Worm (Caenorhabditis elegans): Measurements from ENCODE around the gene ZK1248.17.

Gene ZK1248.17

ce11 chrII:5829940-5830424, 15.4 kb downstream of the ZK1248.17 start, which contains the start of gene col-74:
TSS of gene col-74 (plus strand) at chrII:5830374.
- TF ChIP-seq elt-2 (tag; optimal IDR thresholded peaks at IDR 0.05) (peak; percentile 55), lir-3 (tag; optimal IDR thresholded peaks at IDR 0.05; ENCODE audit: poor library complexity) (no peak)

- TF ChIP-seq fkh-4 (tag; optimal IDR thresholded peaks at IDR 0.05; ENCODE audit: borderline replicate concordance) = no peak
- no peak for TF ChIP-seq nhr-20 (tag; optimal IDR thresholded peaks at IDR 0.05)
- no peak for TF ChIP-seq unc-130 (tag; optimal IDR thresholded peaks at IDR 0.05)
- no peak for TF ChIP-seq C16A3.4 (tag; optimal IDR thresholded peaks at IDR 0.05)
- no peak for TF ChIP-seq jun-1 (tag; optimal IDR thresholded peaks at IDR 0.05)
- TF ChIP-seq sup-37 (GFP tag; optimal IDR thresholded peaks at IDR 0.05) = no peak
- TF ChIP-seq hpl-2 (GFP tag; optimal IDR thresholded peaks at IDR 0.05) = no peak
- no peak for TF ChIP-seq nhr-71 (tag; optimal IDR thresholded peaks at IDR 0.05)
- no peak for TF ChIP-seq efl-1 (optimal IDR thresholded peaks at IDR 0.05)
- no peak for TF ChIP-seq efl-1 (GFP tag; optimal IDR thresholded peaks at IDR 0.05 in 1 of 2)
- no peak for TF ChIP-seq nhr-237 (tag; optimal IDR thresholded peaks at IDR 0.05)
- no peak for TF ChIP-seq ces-1 (GFP tag; optimal IDR thresholded peaks at IDR 0.05)
- no peak for TF ChIP-seq pag-3 (tag; optimal IDR thresholded peaks at IDR 0.05; ENCODE audit: borderline replicate concordance, insufficient read depth)
- no peak for TF ChIP-seq lin-14 (GFP tag; optimal IDR thresholded peaks at IDR 0.05)
- TF ChIP-seq fos-1 (tag; optimal IDR thresholded peaks at IDR 0.05) = no peak
- no peak for TF ChIP-seq rnt-1 (tag; optimal IDR thresholded peaks at IDR 0.05)
- no peak for TF ChIP-seq grh-1 (GFP tag; IDR thresholded peaks at IDR 0.05)
- TF ChIP-seq hlh-4 (tag; optimal IDR thresholded peaks at IDR 0.05) = no peak
- no peak for TF ChIP-seq dpl-1 (GFP tag; optimal IDR thresholded peaks at IDR 0.05)
- no peak for TF ChIP-seq mep-1 (tag; optimal IDR thresholded peaks at IDR 0.05)
These were observed 16.9 kb downstream of the ZK1248.17 start, which contains the start of gene ZK1248.11 for ce11 chrII:5828486-5828885. TSS of gene ZK1248.11 (minus strand) at chrII:5828586.

ce11 chrII:5827364-5827763, 18.0 kb downstream of the ZK1248.17 start, which contains the start of gene tbc-2:
TSS of gene tbc-2 (minus strand) at chrII:5827443.
- TF ChIP-seq lin-14 (GFP tag; optimal IDR thresholded peaks at IDR 0.05) = peak; percentile 51
- TF ChIP-seq C34B4.2 (tag; optimal IDR thresholded peaks at IDR 0.05) = no peak
- TF ChIP-seq grh-1 (GFP tag; IDR thresholded peaks at IDR 0.05) = peak; percentile 30; the same call in 1 of the 2 replicates
- TF ChIP-seq elt-3 (tag; optimal IDR thresholded peaks at IDR 0.05) = peak in 1 of 6 experiments; percentile 36
- no peak for TF ChIP-seq hlh-17 (GFP tag; optimal IDR thresholded peaks at IDR 0.05; ENCODE audit: borderline replicate concordance)
- peak; percentile 74 for TF ChIP-seq blmp-1 (tag; optimal IDR thresholded peaks at IDR 0.05)

ce11 chrII:5820282-5820762, 25.0 kb downstream of the ZK1248.17 start, which contains the start of gene ehs-1:
TSS of gene ehs-1 (plus strand) at chrII:5820712.
- TF ChIP-seq vab-15 (tag; optimal IDR thresholded peaks at IDR 0.05) (no peak), ces-1 (GFP tag; optimal IDR thresholded peaks at IDR 0.05) (no peak), lir-3 (tag; optimal IDR thresholded peaks at IDR 0.05; ENCODE audit: poor library complexity) (no peak), fkh-10 (GFP tag; optimal IDR thresholded peaks at IDR 0.05) (peak; percentile 29), pag-3 (tag; optimal IDR thresholded peaks at IDR 0.05; ENCODE audit: borderline replicate concordance, insufficient read depth) (no peak), lin-14 (GFP tag; optimal IDR thresholded peaks at IDR 0.05) (peak; percentile 71), ceh-82 (tag; optimal IDR thresholded peaks at IDR 0.05) (peak in 2 of 3 experiments; percentile 21 to 49)

ce11 chrII:5819655-5820054, 25.7 kb downstream of the ZK1248.17 start:
- TF ChIP-seq egl-13 (tag; optimal IDR thresholded peaks at IDR 0.05) (peak; percentile 38), sox-4 (tag; optimal IDR thresholded peaks at IDR 0.05) (peak; percentile 35), tbx-2 (tag; optimal IDR thresholded peaks at IDR 0.05) (peak; percentile 59), jun-1 (tag; optimal IDR thresholded peaks at IDR 0.05) (no peak), swsn-7 (tag; optimal IDR thresholded peaks at IDR 0.05) (peak; percentile 32), C04F5.9 (tag; optimal IDR thresholded peaks at IDR 0.05) (peak; percentile 27), lin-13 (GFP tag; optimal IDR thresholded peaks at IDR 0.05) (peak; percentile 12), ces-1 (GFP tag; optimal IDR thresholded peaks at IDR 0.05) (no peak), ceh-82 (tag; optimal IDR thresholded peaks at IDR 0.05) (no peak), ztf-11 (tag; optimal IDR thresholded peaks at IDR 0.05) (peak in 1 of 2 experiments; percentile 60), rnt-1 (tag; optimal IDR thresholded peaks at IDR 0.05) (peak; percentile 82), nhr-71 (tag; optimal IDR thresholded peaks at IDR 0.05) (peak; percentile 67), lsy-2 (tag; optimal IDR thresholded peaks at IDR 0.05) (peak in 1 of 2 experiments; percentile 40), lin-35 (GFP tag; optimal IDR thresholded peaks at IDR 0.05) (peak; percentile 9 to 69), C16A3.4 (tag; optimal IDR thresholded peaks at IDR 0.05) (peak; percentile 15), efl-3 (GFP tag; optimal IDR thresholded peaks at IDR 0.05) (no peak), nhr-11 (tag; optimal IDR thresholded peaks at IDR 0.05) (no peak), irx-1 (tag; optimal IDR thresholded peaks at IDR 0.05) (peak; percentile 42), nhr-85 (tag) (peak; percentile 79), ceh-90 (tag; optimal IDR thresholded peaks at IDR 0.05) (peak; percentile 74)

Measured in whole organism, L1 larva.